Worm (Caenorhabditis elegans) whole organism, mixed stage, embryonic: Measurements from ENCODE around the gene nprl-3.

Source experiments
- M03D4.4 ChIP-seq: sonication (generic microtip); optimal IDR thresholded peaks from 2 replicates; lab custom pipeline; 2017; ENCODE audit warnings: mild to moderate bottlenecking, missing genetic modification characterization, missing compliant biosample characterization
- bed-3 ChIP-seq: fragments of 200-800 bp; sonication (Bioruptor generic); optimal IDR thresholded peaks from 3 replicates; lab custom pipeline; 2018; ENCODE audit warnings: mild to moderate bottlenecking, missing genetic modification characterization, moderate library complexity, missing compliant biosample characterization
- blmp-1 ChIP-seq: fragments of 150-350 bp; optimal IDR thresholded peaks from 2 replicates; lab custom pipeline; 2014; ENCODE audit warnings: missing biosample characterization, missing genetic modification characterization
- ceh-39 ChIP-seq: fragments of 150-350 bp; optimal IDR thresholded peaks from 2 replicates; lab custom pipeline; 2014; ENCODE audit warnings: missing biosample characterization, missing genetic modification characterization
- ceh-43 ChIP-seq: fragments of 200-800 bp; sonication (Bioruptor generic); optimal IDR thresholded peaks from 2 replicates; lab custom pipeline; 2018; ENCODE audit warnings: mild to moderate bottlenecking, missing genetic modification characterization, moderate library complexity, missing compliant biosample characterization
- ceh-83 ChIP-seq: fragments of 200-800 bp; sonication (Bioruptor generic); optimal IDR thresholded peaks from 2 replicates; lab custom pipeline; 2018; ENCODE audit warnings: mild to moderate bottlenecking, missing genetic modification characterization, missing compliant biosample characterization
- ces-1 ChIP-seq: fragments of 150-350 bp; optimal IDR thresholded peaks from 2 replicates; lab custom pipeline; 2014; ENCODE audit warnings: missing biosample characterization, missing genetic modification reagents, missing genetic modification characterization
- cnd-1 ChIP-seq: fragments of 200-800 bp; sonication (Bioruptor generic); optimal IDR thresholded peaks from 2 replicates; lab custom pipeline; 2018; ENCODE audit warnings: mild to moderate bottlenecking, missing genetic modification characterization, missing compliant biosample characterization
- drap-1 ChIP-seq: fragments of 200-800 bp; sonication (Bioruptor generic); optimal IDR thresholded peaks from 3 replicates; lab custom pipeline; 2018; ENCODE audit warnings: mild to moderate bottlenecking, missing genetic modification characterization, missing compliant biosample characterization
- elt-1 ChIP-seq: sonication (generic microtip); optimal IDR thresholded peaks from 2 replicates; lab custom pipeline; 2017; ENCODE audit warnings: missing genetic modification characterization, mild to moderate bottlenecking, missing compliant biosample characterization, antibody characterized with exemption, moderate library complexity, borderline replicate concordance; ENCODE audit not compliant: insufficient read depth
- elt-3 ChIP-seq: fragments of 150-350 bp; optimal IDR thresholded peaks from 2 replicates; lab custom pipeline; 2014; ENCODE audit warnings: missing biosample characterization, missing genetic modification characterization
- flh-1 ChIP-seq: fragments of 200-800 bp; sonication (Bioruptor generic); optimal IDR thresholded peaks from 2 replicates; lab custom pipeline; 2018; ENCODE audit warnings: mild to moderate bottlenecking, missing genetic modification characterization, moderate library complexity, missing compliant biosample characterization
- ham-2 ChIP-seq: fragments of 200-800 bp; sonication (Bioruptor generic); optimal IDR thresholded peaks from 2 replicates; lab custom pipeline; 2018; ENCODE audit warnings: mild to moderate bottlenecking, missing genetic modification characterization, missing compliant biosample characterization
- hlh-1 ChIP-seq: fragments of 150-350 bp; optimal IDR thresholded peaks from 2 replicates; lab custom pipeline; 2014; ENCODE audit warnings: missing biosample characterization, missing genetic modification reagents, missing genetic modification characterization
- lin-13 ChIP-seq: fragments of 150-350 bp; optimal IDR thresholded peaks from 2 replicates; lab custom pipeline; 2014; ENCODE audit warnings: missing biosample characterization, missing genetic modification characterization
- lin-32 ChIP-seq: fragments of 200-800 bp; sonication (Bioruptor generic); optimal IDR thresholded peaks from 2 replicates; lab custom pipeline; 2018; ENCODE audit warnings: mild to moderate bottlenecking, missing genetic modification characterization, missing compliant biosample characterization
- lsy-2 ChIP-seq: fragments of 150-350 bp; optimal IDR thresholded peaks from 2 replicates; lab custom pipeline; 2014; ENCODE audit warnings: missing biosample characterization, missing genetic modification characterization
- mab-5 ChIP-seq: fragments of 150-350 bp; optimal IDR thresholded peaks from 2 replicates; lab custom pipeline; 2014; ENCODE audit warnings: missing biosample characterization, missing genetic modification characterization
- mep-1 ChIP-seq: fragments of 150-350 bp; optimal IDR thresholded peaks from 2 replicates; lab custom pipeline; 2017; ENCODE audit warnings: missing biosample characterization, missing genetic modification reagents, missing genetic modification characterization, inconsistent platforms
- mls-2 ChIP-seq: sonication (generic microtip); optimal IDR thresholded peaks from 2 replicates; lab custom pipeline; 2016; ENCODE audit warnings: mild to moderate bottlenecking, missing genetic modification characterization, moderate library complexity, missing compliant biosample characterization
- nhr-12 ChIP-seq: fragments of 150-350 bp; optimal IDR thresholded peaks from 2 replicates; lab custom pipeline; 2014; ENCODE audit warnings: missing biosample characterization, missing genetic modification characterization
- nhr-237 ChIP-seq: fragments of 150-350 bp; optimal IDR thresholded peaks from 2 replicates; lab custom pipeline; 2014; ENCODE audit warnings: missing biosample characterization, missing genetic modification characterization
- nhr-28 ChIP-seq: fragments of 150-350 bp; optimal IDR thresholded peaks from 2 replicates; lab custom pipeline; 2014; ENCODE audit warnings: missing biosample characterization, missing genetic modification characterization
- nhr-76 ChIP-seq: sonication (generic microtip); optimal IDR thresholded peaks from 2 replicates; lab custom pipeline; 2017; ENCODE audit warnings: missing biosample characterization, missing genetic modification characterization
- pha-4 ChIP-seq: fragments of 150-350 bp; optimal IDR thresholded peaks from 2 replicates; lab custom pipeline; 2018; ENCODE audit warnings: missing biosample characterization, missing genetic modification reagents, missing genetic modification characterization
- sem-2 ChIP-seq: fragments of 200-800 bp; sonication (Bioruptor generic); optimal IDR thresholded peaks from 2 replicates; lab custom pipeline; 2018; ENCODE audit warnings: mild to moderate bottlenecking, missing genetic modification characterization, missing compliant biosample characterization
- snpc-4 ChIP-seq: fragments of 150-350 bp; optimal IDR thresholded peaks from 2 replicates; lab custom pipeline; 2014; ENCODE audit warnings: missing biosample characterization, missing genetic modification characterization
- tbx-8 ChIP-seq: fragments of 200-800 bp; sonication (Bioruptor generic); optimal IDR thresholded peaks from 2 replicates; lab custom pipeline; 2018; ENCODE audit warnings: mild to moderate bottlenecking, missing genetic modification characterization, moderate library complexity, missing compliant biosample characterization
- unc-39 ChIP-seq: fragments of 150-350 bp; optimal IDR thresholded peaks from 2 replicates; lab custom pipeline; 2014; ENCODE audit warnings: missing biosample characterization, missing genetic modification characterization
- unc-62 ChIP-seq: fragments of 150-350 bp; optimal IDR thresholded peaks from 2 replicates; lab custom pipeline; 2014; ENCODE audit warnings: missing biosample characterization, missing genetic modification reagents, missing genetic modification characterization
- zip-8 ChIP-seq: fragments of 150-350 bp; optimal IDR thresholded peaks from 2 replicates; lab custom pipeline; 2014; ENCODE audit warnings: missing biosample characterization, missing genetic modification characterization
- ztf-11 ChIP-seq: fragments of 150-350 bp; optimal IDR thresholded peaks from 2 replicates; lab custom pipeline; 2014; ENCODE audit warnings: missing biosample characterization, missing genetic modification characterization

Gene nprl-3

DNA sequence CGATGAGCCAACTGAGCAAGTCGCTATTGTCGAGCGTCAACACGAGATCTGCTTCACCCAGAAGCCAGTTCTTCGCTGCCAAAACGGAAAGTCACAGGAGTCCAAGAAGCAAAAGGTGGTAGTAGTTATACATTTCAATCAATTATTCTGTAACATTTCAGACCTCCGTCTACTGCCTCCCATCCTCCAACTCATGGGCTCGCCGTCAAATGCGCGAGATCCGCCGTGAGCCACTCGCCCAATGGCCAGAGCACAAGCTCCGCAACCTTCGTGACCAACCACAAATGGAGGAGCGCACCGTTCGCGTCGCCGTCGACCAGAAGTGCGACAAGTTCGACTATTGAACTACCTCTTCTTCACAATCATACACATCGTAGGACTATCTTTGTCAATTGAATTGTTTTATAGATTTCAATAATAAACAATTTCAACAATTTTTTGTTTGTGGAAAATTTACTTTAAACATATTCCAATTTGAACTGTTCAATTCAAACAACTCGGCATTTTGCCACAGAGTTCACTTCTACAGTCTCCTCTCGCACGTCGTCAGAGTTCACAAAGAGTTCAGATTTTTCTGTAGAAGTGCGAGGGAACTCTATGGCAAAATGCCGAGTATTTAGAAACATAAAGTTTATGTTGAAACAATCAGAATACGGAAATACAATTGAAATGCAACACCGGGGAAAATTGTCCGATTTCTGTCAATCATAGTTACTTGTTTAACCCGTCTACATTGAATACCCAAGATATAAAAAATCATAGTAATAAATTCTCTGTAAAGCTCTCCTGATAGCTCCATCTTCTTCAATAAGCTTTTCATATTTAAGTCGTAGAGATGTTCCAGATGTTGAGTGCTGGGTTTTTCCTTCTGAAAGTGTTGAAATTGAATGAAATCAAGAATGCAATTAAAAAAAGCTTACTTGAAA, 31.0 kb upstream of the nprl-3 start:
- TF ChIP-seq ztf-11 (tag; lab: Kevin White, UChicago) (no peak), ces-1 (GFP tag; lab: Kevin White, UChicago) (no peak), mls-2 (tag; lab: Kevin White, UChicago) (no peak)

DNA sequence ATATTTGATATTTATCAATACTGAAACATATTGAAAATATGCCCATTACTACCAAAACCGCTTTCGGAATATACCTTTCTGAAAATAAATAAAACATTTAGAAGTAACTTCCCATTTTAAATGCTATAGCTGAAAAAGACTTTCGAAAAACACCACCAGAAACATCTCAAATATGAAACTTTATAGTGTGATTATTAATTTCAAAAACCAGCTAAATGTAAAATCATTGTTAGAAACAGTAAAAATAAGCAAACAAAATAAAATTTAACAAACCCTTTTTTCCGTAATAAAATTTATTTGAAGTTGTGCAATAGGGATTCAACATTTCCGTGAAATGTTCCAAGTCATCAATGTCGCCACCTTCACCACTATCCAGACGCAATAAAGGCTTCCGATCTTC, 29.3 kb upstream of the nprl-3 start, which contains the start of the genes K07H8.5 and K07H8.8:
Gene K07H8.5, plus strand, starts transcription at position 301 of the 400 bp plus-strand sequence.
Gene K07H8.8, minus strand, starts transcription at position 389 of the 400 bp plus-strand sequence.
- TF ChIP-seq flh-1: no peak
- TF ChIP-seq unc-62 (GFP tag; lab: Kevin White, UChicago): no peak
- TF ChIP-seq ham-2 (GFP tag; lab: Kevin White, UChicago): no peak
- TF ChIP-seq ceh-43 (GFP tag; lab: Kevin White, UChicago): no peak
- no peak for TF ChIP-seq blmp-1 (tag; lab: Kevin White, UChicago)
- no peak for TF ChIP-seq drap-1 (GFP tag; lab: Kevin White, UChicago)
- TF ChIP-seq mep-1 (tag; lab: Kevin White, UChicago): no peak
- TF ChIP-seq tbx-8: no peak
- no peak for TF ChIP-seq snpc-4 (tag; lab: Kevin White, UChicago)
- TF ChIP-seq nhr-76 (tag; lab: Kevin White, UChicago): no peak
- no peak for TF ChIP-seq unc-39 (tag; lab: Kevin White, UChicago)
- TF ChIP-seq zip-8 (tag; lab: Kevin White, UChicago): no peak

DNA sequence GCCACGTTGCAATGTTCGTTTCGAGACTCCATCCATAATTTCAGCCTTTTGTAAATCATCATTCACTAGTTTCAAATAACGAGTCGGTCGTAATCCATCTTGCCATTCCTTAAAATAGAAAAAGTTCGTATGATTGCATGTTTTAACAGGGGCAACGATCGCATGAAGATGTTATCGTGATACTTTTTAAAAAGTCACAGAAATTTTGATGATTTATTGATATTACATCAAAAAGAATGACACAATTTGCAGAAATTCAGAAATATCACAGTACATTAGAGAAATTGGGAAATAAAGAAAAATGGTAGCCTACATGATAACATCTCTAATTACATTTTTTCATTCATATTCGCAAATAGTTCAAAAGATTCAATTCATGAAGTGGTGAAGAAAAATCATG, 24.0 kb upstream of the nprl-3 start:
- TF ChIP-seq elt-1 (tag; lab: Kevin White, UChicago): no peak
- TF ChIP-seq tbx-8: no peak
- TF ChIP-seq mab-5 (tag; lab: Kevin White, UChicago): no peak
- TF ChIP-seq elt-3: no peak
- no peak for TF ChIP-seq unc-62 (GFP tag; lab: Kevin White, UChicago)
- no peak for TF ChIP-seq ceh-43 (GFP tag; lab: Kevin White, UChicago)
- TF ChIP-seq M03D4.4: no peak
- TF ChIP-seq nhr-12 (tag; lab: Kevin White, UChicago): no peak
- TF ChIP-seq ceh-39 (tag; lab: Kevin White, UChicago): no peak
- no peak for TF ChIP-seq lsy-2 (tag; lab: Kevin White, UChicago)
- no peak for TF ChIP-seq unc-39 (tag; lab: Kevin White, UChicago)
- TF ChIP-seq ham-2 (GFP tag; lab: Kevin White, UChicago): no peak
- TF ChIP-seq nhr-237 (tag; lab: Kevin White, UChicago): no peak
- no peak for TF ChIP-seq lin-32 (GFP tag; lab: Kevin White, UChicago)
- TF ChIP-seq ces-1 (GFP tag; lab: Kevin White, UChicago): no peak
- no peak for TF ChIP-seq flh-1
- TF ChIP-seq, all 35 proteins: peak for 0

DNA sequence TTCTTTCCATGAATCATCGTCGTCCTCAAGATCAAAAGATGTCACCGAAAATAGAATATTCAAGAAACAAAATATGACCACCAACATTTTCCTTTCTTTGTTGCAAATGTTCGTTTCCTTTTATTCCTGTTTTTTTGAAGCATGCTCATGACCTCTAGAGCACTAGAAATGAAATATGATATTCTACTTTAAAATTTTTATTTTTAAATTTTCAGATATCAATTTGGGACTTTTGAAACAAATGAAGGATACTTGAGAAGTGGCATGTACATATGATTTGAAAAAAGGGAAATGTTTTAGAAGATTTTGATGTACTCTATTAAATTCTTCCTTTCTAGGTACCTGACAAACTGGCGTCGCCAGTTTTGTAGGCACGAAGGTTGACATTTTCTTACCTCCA, 22.1 kb upstream of the nprl-3 start, which contains the start of gene K07H8.11:
Gene K07H8.11, minus strand, starts transcription at position 101 of the 400 bp plus-strand sequence.
- TF ChIP-seq lin-32 (GFP tag; lab: Kevin White, UChicago): no peak
- no peak for TF ChIP-seq mab-5 (tag; lab: Kevin White, UChicago)
- no peak for TF ChIP-seq cnd-1
- no peak for TF ChIP-seq drap-1 (GFP tag; lab: Kevin White, UChicago)
- no peak for TF ChIP-seq elt-3
- no peak for TF ChIP-seq bed-3
- no peak for TF ChIP-seq hlh-1
- TF ChIP-seq zip-8 (tag; lab: Kevin White, UChicago): no peak
- TF ChIP-seq snpc-4 (tag; lab: Kevin White, UChicago): no peak
- TF ChIP-seq pha-4: no peak
- TF ChIP-seq nhr-28: no peak
- TF ChIP-seq unc-62 (GFP tag; lab: Kevin White, UChicago): no peak
- no peak for TF ChIP-seq lin-13 (tag; lab: Kevin White, UChicago)
- TF ChIP-seq ztf-11 (tag; lab: Kevin White, UChicago): no peak
- TF ChIP-seq mls-2 (tag; lab: Kevin White, UChicago): no peak
- TF ChIP-seq nhr-237 (tag; lab: Kevin White, UChicago): no peak
- TF ChIP-seq mep-1 (tag; lab: Kevin White, UChicago): no peak
- TF ChIP-seq ceh-83: no peak
- TF ChIP-seq sem-2 (GFP tag; lab: Kevin White, UChicago): no peak
